Fruit fly (Drosophila melanogaster) whole organism, embryonic: Measurements from ENCODE around the gene Tob.
A peak's percentile ranks its signal among the peaks of the same experiment; 100 is the strongest.

Source experiments
- ATbp ChIP-seq: fragments of 200-800 bp; sonication (Bioruptor generic); optimal IDR thresholded peaks from 2 replicates; lab custom pipeline; 2017; ENCODE audit warnings: missing biosample characterization, mild to moderate bottlenecking, missing genetic modification characterization, missing genetic modification reagents
- CG10462 ChIP-seq: fragments of 200-800 bp; sonication (Bioruptor generic); optimal IDR thresholded peaks from 2 replicates; lab custom pipeline; 2016; ENCODE audit warnings: missing biosample characterization, missing genetic modification characterization
- CG10565 ChIP-seq: fragments of 200-800 bp; sonication (Bioruptor generic); optimal IDR thresholded peaks from 3 replicates; lab custom pipeline; 2016; ENCODE audit warnings: missing biosample characterization, mild to moderate bottlenecking, missing genetic modification characterization
- CG12155 ChIP-seq: fragments of 200-800 bp; sonication (Bioruptor generic); optimal IDR thresholded peaks from 3 replicates; lab custom pipeline; 2016; ENCODE audit warnings: missing biosample characterization, missing genetic modification characterization
- CG17359 ChIP-seq: fragments of 200-800 bp; sonication (Bioruptor generic); optimal IDR thresholded peaks from 3 replicates; lab custom pipeline; 2018; ENCODE audit warnings: missing biosample characterization, mild to moderate bottlenecking, missing genetic modification characterization, moderate library complexity
- CG30020 ChIP-seq: fragments of 200-800 bp; optimal IDR thresholded peaks from 2 replicates; lab custom pipeline; 2019; ENCODE audit warnings: missing biosample characterization, mild to moderate bottlenecking, missing genetic modification characterization, moderate library complexity
- CG3847 ChIP-seq: fragments of 200-800 bp; sonication (Bioruptor generic); IDR thresholded peaks from 2 replicates; pipeline ENCODE4 v1.3.6; 2022; ENCODE audit warnings: missing biosample characterization, missing genetic modification characterization
- CG3995 ChIP-seq: fragments of 200-800 bp; sonication (Bioruptor generic); optimal IDR thresholded peaks from 3 replicates; lab custom pipeline; 2016; ENCODE audit warnings: missing biosample characterization, missing genetic modification characterization
- CG4617 ChIP-seq: fragments of 200-800 bp; sonication (Bioruptor generic); optimal IDR thresholded peaks from 3 replicates; lab custom pipeline; 2016; ENCODE audit warnings: missing biosample characterization, missing genetic modification characterization, borderline replicate concordance
- CG4854 ChIP-seq: fragments of 200-800 bp; sonication (Bioruptor generic); optimal IDR thresholded peaks from 2 replicates; lab custom pipeline; 2016; ENCODE audit warnings: missing biosample characterization, missing genetic modification characterization, inconsistent platforms
- CG5180 ChIP-seq: fragments of 200-800 bp; sonication (Bioruptor generic); optimal IDR thresholded peaks from 3 replicates; lab custom pipeline; 2017; ENCODE audit warnings: missing biosample characterization, missing genetic modification characterization, mild to moderate bottlenecking, moderate library complexity, missing genetic modification reagents
- CG6272 ChIP-seq: fragments of 200-800 bp; sonication (Bioruptor generic); IDR thresholded peaks from 2 replicates; pipeline ENCODE4 v1.3.6; 2022; ENCODE audit warnings: missing biosample characterization, missing genetic modification characterization
- CG7357 ChIP-seq: fragments of 200-800 bp; sonication (Bioruptor generic); IDR thresholded peaks from 3 replicates; pipeline ENCODE4 v1.3.6; 2022; ENCODE audit warnings: missing biosample characterization, missing genetic modification characterization
- CG7786 ChIP-seq: fragments of 200-800 bp; sonication (Bioruptor generic); optimal IDR thresholded peaks from 2 replicates; lab custom pipeline; 2016; ENCODE audit warnings: missing biosample characterization, missing genetic modification characterization
- CG9876 ChIP-seq: fragments of 200-800 bp; sonication (Bioruptor generic); optimal IDR thresholded peaks from 2 replicates; lab custom pipeline; 2016; ENCODE audit warnings: missing biosample characterization, missing genetic modification characterization
- Chrac-16 ChIP-seq: fragments of 200-800 bp; sonication (Bioruptor generic); optimal IDR thresholded peaks from 3 replicates; lab custom pipeline; 2016; ENCODE audit warnings: missing biosample characterization, missing genetic modification characterization
- D ChIP-seq, 2 experiments: fragments of 200-800 bp in 1 of 2; fragments of >200 bp in 1 of 2; sonication (Bioruptor generic) in 1 of 2; optimal IDR thresholded peaks; 2 replicates in 1 of 2; 3 replicates in 1 of 2; lab custom pipeline; 2017; ENCODE audit warnings: mild to moderate bottlenecking in 1 of 2, missing biosample characterization in 1 of 2, missing genetic modification characterization in 1 of 2, missing genetic modification reagents in 1 of 2
- Dbx ChIP-seq: fragments of 200-800 bp; sonication (Bioruptor generic); IDR thresholded peaks from 3 replicates; pipeline ENCODE4 v1.3.6; 2022; ENCODE audit warnings: missing biosample characterization, missing genetic modification characterization
- Dip3 ChIP-seq: fragments of 200-800 bp; sonication (Bioruptor generic); optimal IDR thresholded peaks from 3 replicates; lab custom pipeline; 2016; ENCODE audit warnings: missing biosample characterization, missing genetic modification characterization
- Dref ChIP-seq: fragments of 200-800 bp; sonication (Bioruptor generic); IDR thresholded peaks from 2 replicates; pipeline ENCODE4 v1.3.6; 2022; ENCODE audit warnings: missing biosample characterization, missing genetic modification characterization
- Gug ChIP-seq: fragments of 200-800 bp; sonication (Bioruptor generic); IDR thresholded peaks from 4 replicates; pipeline ENCODE4 v1.3.6; 2022; ENCODE audit warnings: missing biosample characterization, missing genetic modification characterization
- Kr ChIP-seq: fragments of 200-800 bp; sonication (Bioruptor generic); optimal IDR thresholded peaks from 2 replicates; lab custom pipeline; 2017; ENCODE audit warnings: missing biosample characterization, mild to moderate bottlenecking, missing genetic modification characterization
- Med ChIP-seq: fragments of 200-800 bp; sonication (Bioruptor generic); peaks from one replicate; lab custom pipeline; 2016; ENCODE audit warnings: missing biosample characterization, missing genetic modification characterization, mild to moderate bottlenecking, inconsistent platforms, moderate library complexity
- NfI ChIP-seq: fragments of 200-800 bp; sonication (Bioruptor generic); optimal IDR thresholded peaks from 3 replicates; lab custom pipeline; 2018; ENCODE audit warnings: missing biosample characterization, mild to moderate bottlenecking, missing genetic modification characterization, moderate library complexity
- Sin3A ChIP-seq: fragments of >200 bp; optimal IDR thresholded peaks from 2 replicates; lab custom pipeline; 2018
- Sox102F ChIP-seq: fragments of 200-800 bp; sonication (Bioruptor generic); optimal IDR thresholded peaks from 2 replicates; lab custom pipeline; 2018; ENCODE audit warnings: missing biosample characterization, mild to moderate bottlenecking, missing genetic modification characterization, moderate library complexity
- Spps ChIP-seq: fragments of 200-800 bp; sonication (Bioruptor generic); optimal IDR thresholded peaks from 2 replicates; lab custom pipeline; 2018; ENCODE audit warnings: missing biosample characterization, mild to moderate bottlenecking, missing genetic modification characterization
- Tbp ChIP-seq: fragments of >200 bp; optimal IDR thresholded peaks from 2 replicates; lab custom pipeline; 2018; ENCODE audit warnings: missing biosample characterization, missing genetic modification characterization
- Usf ChIP-seq: fragments of 200-800 bp; sonication (Bioruptor generic); optimal IDR thresholded peaks from 2 replicates; lab custom pipeline; 2017; ENCODE audit warnings: missing genotype, missing biosample characterization, missing genetic modification characterization
- Vsx1 ChIP-seq: fragments of 200-800 bp; sonication (Bioruptor generic); optimal IDR thresholded peaks from 2 replicates; lab custom pipeline; 2017; ENCODE audit warnings: missing biosample characterization, mild to moderate bottlenecking, missing genetic modification characterization, missing genetic modification reagents
- ap ChIP-seq: fragments of 200-800 bp; sonication (Bioruptor generic); IDR thresholded peaks from 2 replicates; pipeline ENCODE4 v1.3.6; 2022; ENCODE audit warnings: missing biosample characterization, missing genetic modification characterization
- ara ChIP-seq: fragments of 200-800 bp; sonication (Bioruptor generic); IDR thresholded peaks from 2 replicates; pipeline ENCODE4 v1.3.6; 2022; ENCODE audit warnings: missing biosample characterization, missing genetic modification characterization
- ase ChIP-seq: fragments of 200-800 bp; sonication (Bioruptor generic); IDR thresholded peaks from 3 replicates; pipeline ENCODE4 v1.3.6; 2022; ENCODE audit warnings: missing biosample characterization, missing genetic modification characterization
- chif ChIP-seq, 2 experiments: fragments of 200-800 bp; sonication (Bioruptor generic); optimal IDR thresholded peaks; 3 replicates each; lab custom pipeline; 2016; ENCODE audit warnings: missing biosample characterization in 2 of 2, missing genetic modification characterization in 2 of 2
- dpn ChIP-seq, 2 experiments: fragments of 200-800 bp; sonication (Bioruptor generic); optimal IDR thresholded peaks; 3 replicates each; lab custom pipeline; 2016; ENCODE audit warnings: missing biosample characterization in 2 of 2, missing genetic modification characterization in 2 of 2
- fu2 ChIP-seq: fragments of 200-800 bp; sonication (Bioruptor generic); optimal IDR thresholded peaks from 2 replicates; lab custom pipeline; 2016; ENCODE audit warnings: missing biosample characterization, missing genetic modification characterization
- ham ChIP-seq: fragments of 200-800 bp; sonication (Bioruptor generic); IDR thresholded peaks from 2 replicates; pipeline ENCODE4 v1.3.6; 2022; ENCODE audit warnings: missing biosample characterization, missing genetic modification characterization
- mam ChIP-seq: fragments of 200-800 bp; sonication (Bioruptor generic); optimal IDR thresholded peaks from 3 replicates; lab custom pipeline; 2016; ENCODE audit warnings: missing biosample characterization, missing genetic modification characterization
- nau ChIP-seq: fragments of 200-800 bp; sonication (Bioruptor generic); optimal IDR thresholded peaks from 3 replicates; lab custom pipeline; 2017; ENCODE audit warnings: missing biosample characterization, mild to moderate bottlenecking, missing genetic modification characterization, missing genetic modification reagents
- nmo ChIP-seq: fragments of 200-800 bp; sonication (Bioruptor generic); optimal IDR thresholded peaks from 2 replicates; lab custom pipeline; 2018; ENCODE audit warnings: missing biosample characterization, mild to moderate bottlenecking, missing genetic modification characterization, moderate library complexity
- oc ChIP-seq: fragments of 200-800 bp; sonication (Bioruptor generic); optimal IDR thresholded peaks from 2 replicates; lab custom pipeline; 2018; ENCODE audit warnings: missing biosample characterization, mild to moderate bottlenecking, missing genetic modification characterization, moderate library complexity
- pnt ChIP-seq: fragments of 200-800 bp; sonication (Bioruptor generic); optimal IDR thresholded peaks from 3 replicates; lab custom pipeline; 2016; ENCODE audit warnings: missing biosample characterization, missing genetic modification characterization
- pros ChIP-seq: fragments of 200-800 bp; sonication (Bioruptor generic); optimal IDR thresholded peaks from 3 replicates; lab custom pipeline; 2019; ENCODE audit warnings: missing biosample characterization, mild to moderate bottlenecking, missing genetic modification characterization, moderate library complexity
- sens ChIP-seq: fragments of 200-800 bp; sonication (Bioruptor generic); peaks from one replicate; lab custom pipeline; 2016; ENCODE audit warnings: missing biosample characterization, missing genetic modification characterization
- slbo ChIP-seq: fragments of 200-800 bp; sonication (Bioruptor generic); IDR thresholded peaks from 2 replicates; pipeline ENCODE4 v1.3.6; 2022; ENCODE audit warnings: missing biosample characterization, missing genetic modification characterization
- so ChIP-seq: fragments of 200-800 bp; sonication (Bioruptor generic); IDR thresholded peaks from 3 replicates; pipeline ENCODE4 v1.3.6; 2022; ENCODE audit warnings: missing biosample characterization, missing genetic modification characterization
- sob ChIP-seq: fragments of 200-800 bp; sonication (Bioruptor generic); IDR thresholded peaks from 2 replicates; pipeline ENCODE4 v1.3.6; 2022; ENCODE audit warnings: missing biosample characterization, missing genetic modification characterization
- stwl ChIP-seq: fragments of 200-800 bp; sonication (Bioruptor generic); optimal IDR thresholded peaks from 3 replicates; lab custom pipeline; 2018; ENCODE audit warnings: missing biosample characterization, mild to moderate bottlenecking, missing genetic modification characterization, moderate library complexity
- tup ChIP-seq: fragments of 200-800 bp; sonication (Bioruptor generic); optimal IDR thresholded peaks from 2 replicates; lab custom pipeline; 2016; ENCODE audit warnings: missing biosample characterization, mild to moderate bottlenecking, missing genetic modification characterization, moderate library complexity
- vfl ChIP-seq: fragments of 200-800 bp; sonication (Bioruptor generic); optimal IDR thresholded peaks from 2 replicates; lab custom pipeline; 2016; ENCODE audit warnings: missing biosample characterization, missing genetic modification characterization
- wor ChIP-seq: fragments of 200-800 bp; sonication (Bioruptor generic); IDR thresholded peaks from 2 replicates; pipeline ENCODE4 v1.3.6; 2022; ENCODE audit warnings: missing biosample characterization, missing genetic modification characterization
- yki ChIP-seq: fragments of >200 bp; optimal IDR thresholded peaks from 3 replicates; lab custom pipeline; 2018
- zf30C ChIP-seq: fragments of 200-800 bp; sonication (Bioruptor generic); optimal IDR thresholded peaks from 3 replicates; lab custom pipeline; 2018; ENCODE audit warnings: missing biosample characterization, mild to moderate bottlenecking, missing genetic modification characterization

Gene Tob

dm6 chrX:16139030-16139429 lies 47.7 kb upstream of the Tob start (continued):
- no peak for TF ChIP-seq CG7786 (GFP tag; lab: Kevin White, UChicago)
- no peak for TF ChIP-seq CG4617 (GFP tag; lab: Kevin White, UChicago)
- TF ChIP-seq yki (lab: Kevin White, UChicago), result no peak
- TF ChIP-seq sob, result no peak
- no peak for TF ChIP-seq NfI (GFP tag; lab: Kevin White, UChicago)
- TF ChIP-seq tup (GFP tag; lab: Kevin White, UChicago), result no peak
- TF ChIP-seq so (GFP tag; lab: Robert Waterston, UW), result no peak
- TF ChIP-seq Kr, result no peak
- no peak for TF ChIP-seq ATbp (GFP tag; lab: Kevin White, UChicago)
- no peak for TF ChIP-seq CG7357 (GFP tag; lab: Robert Waterston, UW)
- no peak for TF ChIP-seq ap (GFP tag; lab: Robert Waterston, UW)
- no peak for TF ChIP-seq pros (GFP tag; lab: Kevin White, UChicago)
- TF ChIP-seq ham (GFP tag; lab: Robert Waterston, UW), result no peak
- no peak for TF ChIP-seq wor (GFP tag; lab: Robert Waterston, UW)
- TF ChIP-seq CG17359 (tag; lab: Kevin White, UChicago), result no peak
- no peak for TF ChIP-seq CG3847 (GFP tag; lab: Robert Waterston, UW)
- no peak for TF ChIP-seq Gug
- no peak for TF ChIP-seq ase
- no peak for TF ChIP-seq vfl (GFP tag; lab: Kevin White, UChicago)
- TF ChIP-seq CG9876 (GFP tag; lab: Kevin White, UChicago), result no peak
- peak; percentile 85 for TF ChIP-seq sens (GFP tag; lab: Kevin White, UChicago)
- no peak for TF ChIP-seq mam
- no peak for TF ChIP-seq Vsx1 (GFP tag; lab: Kevin White, UChicago)
- TF ChIP-seq CG5180 (GFP tag; lab: Kevin White, UChicago), result no peak
- TF ChIP-seq CG10565, result no peak
- no peak for TF ChIP-seq CG6272 (GFP tag; lab: Robert Waterston, UW)
- peak in 1 of 2 experiments; percentile 34 for TF ChIP-seq chif (GFP tag; optimal IDR thresholded peaks at IDR 0.05; lab: Kevin White, UChicago)
- TF ChIP-seq Med (GFP tag; lab: Kevin White, UChicago), result peak; percentile 68
- TF ChIP-seq Spps (tag; lab: Kevin White, UChicago), result no peak
- TF ChIP-seq Sin3A (lab: Kevin White, UChicago), result no peak
- TF ChIP-seq D (optimal IDR thresholded peaks at IDR 0.05; lab: Kevin White, UChicago), result no peak
- no peak for TF ChIP-seq D (GFP tag; optimal IDR thresholded peaks at IDR 0.05; lab: Kevin White, UChicago)
- TF ChIP-seq CG10462 (GFP tag; lab: Kevin White, UChicago), result no peak
- TF ChIP-seq CG30020 (tag; lab: Kevin White, UChicago), result no peak
- no peak for TF ChIP-seq stwl (tag; lab: Kevin White, UChicago)
- no peak for TF ChIP-seq Dref
- TF ChIP-seq CG4854 (GFP tag; lab: Kevin White, UChicago), result no peak
- no peak for TF ChIP-seq dpn (GFP tag; optimal IDR thresholded peaks at IDR 0.05; lab: Kevin White, UChicago)
- TF ChIP-seq zf30C (GFP tag; lab: Kevin White, UChicago), result no peak
- no peak for TF ChIP-seq Tbp (GFP tag; lab: Kevin White, UChicago)
- TF ChIP-seq Dbx, result no peak
- TF ChIP-seq nau, result no peak
- TF ChIP-seq CG12155 (GFP tag; lab: Kevin White, UChicago), result no peak
- peak; percentile 5 for TF ChIP-seq nmo
- no peak for TF ChIP-seq pnt (GFP tag; lab: Kevin White, UChicago)
- TF ChIP-seq CG3995 (GFP tag; lab: Kevin White, UChicago), result no peak
- no peak for TF ChIP-seq Chrac-16 (GFP tag; lab: Kevin White, UChicago)
- TF ChIP-seq oc (tag; lab: Kevin White, UChicago), result no peak
- TF ChIP-seq Usf (GFP tag; lab: Kevin White, UChicago), result no peak
- TF ChIP-seq slbo (GFP tag; lab: Robert Waterston, UW), result no peak
- TF ChIP-seq ara (GFP tag; lab: Robert Waterston, UW), result no peak
- no peak for TF ChIP-seq Dip3
- no peak for TF ChIP-seq fu2 (GFP tag; lab: Kevin White, UChicago)
- TF ChIP-seq Sox102F (GFP tag; lab: Kevin White, UChicago), result peak; percentile 15
